Fruit fly (Drosophila melanogaster) whole organism, wandering third instar larva: ENCODE measurements around the gene CG9801.

Source experiments
- CG9705 ChIP-seq: fragments of 200-800 bp; sonication (Bioruptor generic); optimal IDR thresholded peaks from 2 replicates; lab custom pipeline; 2018; ENCODE audit warnings: missing biosample characterization, mild to moderate bottlenecking, missing genetic modification characterization
- CrebA ChIP-seq: fragments of 200-800 bp; sonication (Bioruptor generic); optimal IDR thresholded peaks from 2 replicates; lab custom pipeline; 2016; ENCODE audit warnings: missing biosample characterization, mild to moderate bottlenecking, missing genetic modification characterization, borderline replicate concordance
- GATAd ChIP-seq: sonication (Bioruptor generic); optimal IDR thresholded peaks from 2 replicates; lab custom pipeline; 2016; ENCODE audit warnings: missing biosample characterization, missing genetic modification characterization
- HLH106 ChIP-seq: fragments of 200-800 bp; optimal IDR thresholded peaks from 3 replicates; lab custom pipeline; 2019; ENCODE audit warnings: missing biosample characterization, mild to moderate bottlenecking, missing genetic modification characterization, moderate library complexity
- Hnf4 ChIP-seq: fragments of 200-800 bp; sonication (Bioruptor generic); optimal IDR thresholded peaks from 2 replicates; lab custom pipeline; 2016; ENCODE audit warnings: missing biosample characterization, mild to moderate bottlenecking, missing genetic modification characterization
- Hr78 ChIP-seq: fragments of >200 bp; optimal IDR thresholded peaks from 2 replicates; lab custom pipeline; 2017; ENCODE audit warnings: missing biosample characterization, missing genetic modification characterization
- Hr83 ChIP-seq: fragments of 200-300 bp; sonication (Bioruptor generic); optimal IDR thresholded peaks from 2 replicates; lab custom pipeline; 2016; ENCODE audit warnings: missing biosample characterization, mild to moderate bottlenecking, missing genetic modification characterization, moderate library complexity; ENCODE audit not compliant: poor library complexity, severe bottlenecking
- Jra ChIP-seq: sonication (Bioruptor generic); optimal IDR thresholded peaks from 2 replicates; lab custom pipeline; 2016; ENCODE audit warnings: missing biosample characterization, missing genetic modification characterization
- Mio ChIP-seq: sonication (Bioruptor generic); optimal IDR thresholded peaks from 2 replicates; lab custom pipeline; 2016; ENCODE audit warnings: missing biosample characterization, missing genetic modification characterization
- Myc ChIP-seq: fragments of >200 bp; optimal IDR thresholded peaks from 2 replicates; lab custom pipeline; 2017
- N ChIP-seq: fragments of >200 bp; optimal IDR thresholded peaks from 2 replicates; lab custom pipeline; 2018; ENCODE audit warnings: missing biosample characterization, missing external identifiers, missing genetic modification characterization
- OdsH ChIP-seq: fragments of 200-800 bp; sonication (Bioruptor generic); optimal IDR thresholded peaks from 2 replicates; lab custom pipeline; 2016; ENCODE audit warnings: missing biosample characterization, mild to moderate bottlenecking, missing genetic modification characterization
- Rel ChIP-seq, 2 experiments: fragments of 200-800 bp; sonication (Bioruptor generic) in 1 of 2; optimal IDR thresholded peaks; 2 replicates in 1 of 2; 3 replicates in 1 of 2; lab custom pipeline; 2016 to 2019; ENCODE audit warnings: mild to moderate bottlenecking in 2 of 2, missing biosample characterization in 2 of 2, missing genetic modification characterization in 2 of 2, moderate library complexity in 1 of 2
- Sp1 ChIP-seq: fragments of 200-800 bp; sonication (Bioruptor generic); optimal IDR thresholded peaks from 3 replicates; lab custom pipeline; 2019; ENCODE audit warnings: missing biosample characterization, mild to moderate bottlenecking, missing genetic modification characterization, moderate library complexity
- br ChIP-seq: fragments of 200-800 bp; sonication (Bioruptor generic); optimal IDR thresholded peaks from 2 replicates; lab custom pipeline; 2016; ENCODE audit warnings: missing biosample characterization, missing genetic modification characterization
- brk ChIP-seq: fragments of 200-800 bp; sonication (Bioruptor generic); optimal IDR thresholded peaks from 2 replicates; lab custom pipeline; 2016; ENCODE audit warnings: missing biosample characterization, mild to moderate bottlenecking, missing genetic modification characterization
- dl ChIP-seq, 2 experiments: fragments of 175-275, 200-275 bp in 1 of 2; fragments of 200-275 bp in 1 of 2; sonication (Bioruptor generic); optimal IDR thresholded peaks; lab custom pipeline; 2018; ENCODE audit warnings: mild to moderate bottlenecking in 2 of 2, missing biosample characterization in 2 of 2, missing genetic modification characterization in 2 of 2, moderate library complexity in 2 of 2; ENCODE audit not compliant: partially characterized antibody in 2 of 2, insufficient read depth in 1 of 2
- dsf ChIP-seq: sonication (Bioruptor generic); optimal IDR thresholded peaks from 2 replicates; lab custom pipeline; 2016; ENCODE audit warnings: missing biosample characterization, missing genetic modification characterization, borderline replicate concordance
- ey ChIP-seq: fragments of 200-800 bp; sonication (Bioruptor generic); optimal IDR thresholded peaks from 2 replicates; lab custom pipeline; 2016; ENCODE audit warnings: missing biosample characterization, missing genetic modification characterization
- foxo ChIP-seq, 2 experiments: fragments of 200-800 bp; sonication (Bioruptor generic); optimal IDR thresholded peaks; 2 replicates in 1 of 2; 3 replicates in 1 of 2; lab custom pipeline; 2016 to 2017; ENCODE audit warnings: missing biosample characterization in 2 of 2, missing genetic modification characterization in 2 of 2
- fru ChIP-seq: fragments of 200-800 bp; sonication (Bioruptor generic); optimal IDR thresholded peaks from 3 replicates; lab custom pipeline; 2016; ENCODE audit warnings: missing biosample characterization, mild to moderate bottlenecking, missing genetic modification characterization
- h ChIP-seq: fragments of 200-800 bp; sonication (Bioruptor generic); optimal IDR thresholded peaks from 3 replicates; lab custom pipeline; 2016; ENCODE audit warnings: missing biosample characterization, mild to moderate bottlenecking, missing genetic modification characterization
- jim ChIP-seq: fragments of 175-275, 200-325 bp; sonication (Bioruptor generic); optimal IDR thresholded peaks from 2 replicates; lab custom pipeline; 2016; ENCODE audit warnings: missing biosample characterization, mild to moderate bottlenecking, missing genetic modification characterization
- pan ChIP-seq: fragments of >200 bp; optimal IDR thresholded peaks from 2 replicates; lab custom pipeline; 2017
- psq ChIP-seq: fragments of 200-800 bp; sonication (Bioruptor generic); optimal IDR thresholded peaks from 3 replicates; lab custom pipeline; 2017; ENCODE audit warnings: missing biosample characterization, mild to moderate bottlenecking, missing genetic modification characterization, moderate library complexity
- rgr ChIP-seq: fragments of 200-800 bp; sonication (Bioruptor generic); optimal IDR thresholded peaks from 3 replicates; lab custom pipeline; 2016; ENCODE audit warnings: missing biosample characterization, mild to moderate bottlenecking, missing genetic modification characterization
- sage ChIP-seq: fragments of 200-800 bp; sonication (Bioruptor generic); optimal IDR thresholded peaks from 2 replicates; lab custom pipeline; 2016; ENCODE audit warnings: missing biosample characterization, mild to moderate bottlenecking, missing genetic modification characterization
- sv ChIP-seq: fragments of 200-800 bp; sonication (Bioruptor generic); optimal IDR thresholded peaks from 3 replicates; lab custom pipeline; 2016; ENCODE audit warnings: missing biosample characterization, missing genetic modification characterization
- tai ChIP-seq: sonication (Bioruptor generic); optimal IDR thresholded peaks from 2 replicates; lab custom pipeline; 2016; ENCODE audit warnings: missing biosample characterization, missing genetic modification characterization
- usp ChIP-seq: fragments of >200 bp; optimal IDR thresholded peaks from 2 replicates; lab custom pipeline; 2017; ENCODE audit warnings: missing biosample characterization, missing genetic modification characterization
- woc ChIP-seq: sonication (Bioruptor generic); optimal IDR thresholded peaks from 2 replicates; lab custom pipeline; 2016; ENCODE audit warnings: missing biosample characterization, mild to moderate bottlenecking, missing genetic modification characterization

CG9801 gene

dm6 chr3R:8742661-8743060 is 4.8 kb downstream of the CG9801 start:
- no peak for TF ChIP-seq brk (GFP tag; lab: Kevin White, UChicago)
- TF ChIP-seq dsf (GFP tag; lab: Kevin White, UChicago): no peak
- TF ChIP-seq CrebA (GFP tag; lab: Kevin White, UChicago): no peak
- no peak for TF ChIP-seq psq (GFP tag; lab: Kevin White, UChicago)
- TF ChIP-seq Mio (GFP tag; lab: Kevin White, UChicago): no peak
- no peak for TF ChIP-seq usp (GFP tag; lab: Kevin White, UChicago)
- no peak for TF ChIP-seq jim (GFP tag; lab: Kevin White, UChicago)
- TF ChIP-seq CG9705 (GFP tag; lab: Kevin White, UChicago): no peak
- TF ChIP-seq HLH106 (tag; lab: Kevin White, UChicago): no peak
- no peak for TF ChIP-seq br (GFP tag; lab: Kevin White, UChicago)
- no peak for TF ChIP-seq Hr78 (GFP tag; lab: Kevin White, UChicago)
- TF ChIP-seq Hr83 (GFP tag; lab: Kevin White, UChicago): no peak
- no peak for TF ChIP-seq GATAd (GFP tag; lab: Kevin White, UChicago)
- no peak for TF ChIP-seq Myc (lab: Kevin White, UChicago)
- no peak for TF ChIP-seq dl (GFP tag; optimal IDR thresholded peaks at IDR 0.05; lab: Kevin White, UChicago; ENCODE audit: insufficient read depth in 1 of 2, partially characterized antibody in 2 of 2)
- no peak for TF ChIP-seq OdsH
- no peak for TF ChIP-seq pan

- no peak for TF ChIP-seq usp (GFP tag; lab: Kevin White, UChicago)
- TF ChIP-seq sv (GFP tag; lab: Kevin White, UChicago): no peak
- TF ChIP-seq Rel (GFP tag; optimal IDR thresholded peaks at IDR 0.05; lab: Kevin White, UChicago): no peak
- TF ChIP-seq Rel (tag; optimal IDR thresholded peaks at IDR 0.05; lab: Kevin White, UChicago): no peak
- no peak for TF ChIP-seq Sp1 (GFP tag; lab: Kevin White, UChicago)
- TF ChIP-seq, all 38 proteins: peak for 0
Observed at dm6 chr3R:8741941-8742340, 5.5 kb downstream of the CG9801 start.

- TF ChIP-seq HLH106 (tag; lab: Kevin White, UChicago) (no peak), sage (GFP tag; lab: Kevin White, UChicago) (no peak), brk (GFP tag; lab: Kevin White, UChicago) (no peak), usp (GFP tag; lab: Kevin White, UChicago) (no peak), Hnf4 (no peak), woc (GFP tag; lab: Kevin White, UChicago) (no peak), sv (GFP tag; lab: Kevin White, UChicago) (no peak), fru (GFP tag; lab: Kevin White, UChicago) (no peak), pan (no peak), Jra (no peak)
Observed at dm6 chr3R:8741248-8741647, 6.2 kb downstream of the CG9801 start.

dm6 chr3R:8740118-8740517 is 7.4 kb downstream of the CG9801 start:
- TF ChIP-seq rgr (GFP tag; lab: Kevin White, UChicago) (no peak), CrebA (GFP tag; lab: Kevin White, UChicago) (no peak), ey (GFP tag; lab: Kevin White, UChicago) (no peak), Myc (lab: Kevin White, UChicago) (no peak), Sp1 (GFP tag; lab: Kevin White, UChicago) (no peak), dsf (GFP tag; lab: Kevin White, UChicago) (no peak), Hr78 (GFP tag; lab: Kevin White, UChicago) (no peak), woc (GFP tag; lab: Kevin White, UChicago) (no peak), Hnf4 (no peak), fru (GFP tag; lab: Kevin White, UChicago) (no peak), Hr83 (GFP tag; lab: Kevin White, UChicago) (no peak), sv (GFP tag; lab: Kevin White, UChicago) (no peak), N (GFP tag; lab: Kevin White, UChicago) (no peak), pan (no peak), Rel (GFP tag; optimal IDR thresholded peaks at IDR 0.05; lab: Kevin White, UChicago) (no peak), Rel (tag; optimal IDR thresholded peaks at IDR 0.05; lab: Kevin White, UChicago) (no peak), psq (GFP tag; lab: Kevin White, UChicago) (no peak)

dm6 chr3R:8739161-8739783 is 8.2 kb downstream of the CG9801 start:
- no peak for TF ChIP-seq Hr78 (GFP tag; lab: Kevin White, UChicago)
- peak; percentile 40 for TF ChIP-seq Sp1 (GFP tag; lab: Kevin White, UChicago)
- no peak for TF ChIP-seq Mio (GFP tag; lab: Kevin White, UChicago)
- peak; percentile 45 for TF ChIP-seq h (GFP tag; lab: Kevin White, UChicago)
- peak; percentile 20 for TF ChIP-seq HLH106 (tag; lab: Kevin White, UChicago)
- TF ChIP-seq dl (GFP tag; optimal IDR thresholded peaks at IDR 0.05; lab: Kevin White, UChicago; ENCODE audit: insufficient read depth in 1 of 2, partially characterized antibody in 2 of 2): no peak
- no peak for TF ChIP-seq tai
- peak; percentile 65 for TF ChIP-seq fru (GFP tag; lab: Kevin White, UChicago)
- peak in 1 of 2 experiments; percentile 35 for TF ChIP-seq foxo (GFP tag; optimal IDR thresholded peaks at IDR 0.05; lab: Kevin White, UChicago)
- peak; percentile 10 for TF ChIP-seq psq (GFP tag; lab: Kevin White, UChicago)
- TF ChIP-seq woc (GFP tag; lab: Kevin White, UChicago): peak; percentile 36
- TF ChIP-seq OdsH: peak; percentile 25
- TF ChIP-seq ey (GFP tag; lab: Kevin White, UChicago): peak; percentile 1
- peak; percentile 42 for TF ChIP-seq rgr (GFP tag; lab: Kevin White, UChicago)
